Worm (Caenorhabditis elegans) whole organism, midembryonic: ENCODE data around the gene kin-36.

Experiments
- cog-1 ChIP-seq: sonication (generic microtip); optimal IDR thresholded peaks from 2 replicates; lab custom pipeline; 2016; ENCODE audit warnings: missing genetic modification characterization, missing compliant biosample characterization
- flt-1 ChIP-seq: fragments of 200-800 bp; sonication (Bioruptor generic); IDR thresholded peaks from 2 replicates; pipeline ENCODE4 v1.3.6; 2022; ENCODE audit warnings: missing genetic modification characterization, missing compliant biosample characterization
- klf-2 ChIP-seq: fragments of 200-800 bp; sonication (Bioruptor generic); conservative IDR thresholded peaks from 2 replicates; pipeline ENCODE4 v1.3.6; 2022; ENCODE audit warnings: missing genetic modification reagents, missing genetic modification characterization, missing compliant biosample characterization
- tab-1 ChIP-seq: fragments of 200-800 bp; sonication (Bioruptor generic); IDR thresholded peaks from 2 replicates; pipeline ENCODE4 v1.3.6; 2022; ENCODE audit warnings: missing genetic modification characterization, missing compliant biosample characterization
- ztf-29 ChIP-seq: fragments of 200-800 bp; sonication (Bioruptor generic); IDR thresholded peaks from 2 replicates; pipeline ENCODE4 v1.3.6; 2022; ENCODE audit warnings: missing genetic modification reagents, missing genetic modification characterization, missing compliant biosample characterization

- TF ChIP-seq klf-2 (no peak), flt-1 (GFP tag; lab: Robert Waterston, UW) (no peak), tab-1 (GFP tag; lab: Robert Waterston, UW) (no peak), cog-1 (no peak), ztf-29 (GFP tag; lab: Robert Waterston, UW) (no peak)
These were observed 41.0 kb upstream of the kin-36 start, which contains the start of gene F19C7.8 for ce11 chrIV:4637840-4638239.
